Fruit fly (Drosophila melanogaster): ENCODE results near the gene Arr2.

Gene Arr2

DNA sequence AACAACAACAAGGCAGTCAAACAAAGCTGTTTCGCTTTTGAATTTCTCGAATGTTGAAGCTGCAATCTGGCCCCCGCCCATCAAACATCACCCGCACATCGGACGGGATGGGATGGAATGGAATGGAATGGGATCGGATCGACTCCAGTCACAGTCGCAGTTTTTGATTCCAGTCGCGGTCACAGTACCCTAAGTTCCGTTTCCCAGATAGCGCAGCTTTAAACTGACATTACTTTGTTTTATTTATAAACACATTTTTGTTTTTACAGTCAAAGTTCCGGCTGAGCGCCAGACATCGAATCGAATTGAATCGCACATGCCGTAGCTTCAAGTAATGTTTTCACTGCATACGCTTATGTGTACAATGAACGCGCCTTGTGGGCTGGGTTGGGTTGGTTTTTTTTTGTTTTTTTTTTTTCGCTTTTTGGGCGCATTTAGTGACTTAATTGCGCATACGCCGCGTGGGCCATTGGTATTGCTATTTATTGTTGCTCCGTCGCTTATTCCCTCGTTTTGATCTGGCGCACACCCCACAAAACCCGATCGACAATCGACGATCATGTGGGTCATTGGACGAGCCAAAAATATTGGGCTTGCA lies 40.1 kb upstream of the Arr2 start (continued):
- no peak for TF ChIP-seq crp (GFP tag; optimal IDR thresholded peaks at IDR 0.05)
- 0 out of 2 replicates have a peak, but pooled peaks have one; percentile 17 for TF ChIP-seq seq (GFP tag; IDR thresholded peaks at IDR 0.05)
- no peak for TF ChIP-seq CG1024 (GFP tag; IDR thresholded peaks at IDR 0.05)
- TF ChIP-seq croc (GFP tag; conservative IDR thresholded peaks at IDR 0.05): no peak
- peak; percentile 0 for TF ChIP-seq CG13894 (tag; optimal IDR thresholded peaks at IDR 0.05)
- peak; percentile 15 for TF ChIP-seq eyg (GFP tag; optimal IDR thresholded peaks at IDR 0.05)
- TF ChIP-seq ro (GFP tag; IDR thresholded peaks at IDR 0.05): no peak
- no peak for TF ChIP-seq pan (optimal IDR thresholded peaks at IDR 0.05)
- TF ChIP-seq pan (GFP tag; optimal IDR thresholded peaks at IDR 0.05 in 1 of 2, IDR thresholded peaks at IDR 0.05 in 1 of 2): peak in 1 of 2 experiments; percentile 24
- TF ChIP-seq kni (GFP tag; optimal IDR thresholded peaks at IDR 0.05): no peak
- peak; percentile 40; the same call in 1 of the 2 replicates for TF ChIP-seq CG32772 (GFP tag; IDR thresholded peaks at IDR 0.05)
- TF ChIP-seq chm (GFP tag; IDR thresholded peaks at IDR 0.05): 0 out of 2 replicates have a peak, but pooled peaks have one; percentile 32
- peak; percentile 40; the same call in 1 of the 2 replicates for TF ChIP-seq vvl (GFP tag; IDR thresholded peaks at IDR 0.05)
- no peak for TF ChIP-seq CG30020 (tag; optimal IDR thresholded peaks at IDR 0.05)
- no peak for TF ChIP-seq CG7963 (GFP tag; IDR thresholded peaks at IDR 0.05; ENCODE audit: partially characterized antibody)
- 0 out of 3 replicates have a peak, but pooled peaks have one; percentile 14 for TF ChIP-seq zfh1 (GFP tag; IDR thresholded peaks at IDR 0.05)
- TF ChIP-seq CG12236 (GFP tag; optimal IDR thresholded peaks at IDR 0.05): no peak
- TF ChIP-seq Atf6 (GFP tag; IDR thresholded peaks at IDR 0.05): peak; percentile 58
- TF ChIP-seq Dip3 (GFP tag; optimal IDR thresholded peaks at IDR 0.05): no peak
- no peak for TF ChIP-seq Nf-YA (GFP tag; IDR thresholded peaks at IDR 0.05)
- TF ChIP-seq CG3847 (GFP tag; IDR thresholded peaks at IDR 0.05): no peak
- 0 out of 3 replicates have a peak, but pooled peaks have one; percentile 15 for TF ChIP-seq row (GFP tag; IDR thresholded peaks at IDR 0.05)
- peak; percentile 5 for TF ChIP-seq nom (GFP tag; optimal IDR thresholded peaks at IDR 0.05)
- TF ChIP-seq sd (tag; optimal IDR thresholded peaks at IDR 0.05): peak; percentile 17
- TF ChIP-seq CG17568 (GFP tag; optimal IDR thresholded peaks at IDR 0.05): no peak
- no peak for TF ChIP-seq slou (GFP tag; optimal IDR thresholded peaks at IDR 0.05)
- no peak for TF ChIP-seq CG14667 (GFP tag; IDR thresholded peaks at IDR 0.05)
- TF ChIP-seq CG9609 (GFP tag; optimal IDR thresholded peaks at IDR 0.05): no peak
- peak; percentile 71 for TF ChIP-seq pfk (GFP tag; optimal IDR thresholded peaks at IDR 0.05)
- no peak for TF ChIP-seq CG7745 (tag; optimal IDR thresholded peaks at IDR 0.05)
- TF ChIP-seq NfI (GFP tag; optimal IDR thresholded peaks at IDR 0.05): no peak
- TF ChIP-seq h (optimal IDR thresholded peaks at IDR 0.05): no peak
- TF ChIP-seq YL-1 (GFP tag; optimal IDR thresholded peaks at IDR 0.05): no peak
- TF ChIP-seq Mrtf (GFP tag; IDR thresholded peaks at IDR 0.05): 0 out of 3 replicates have a peak, but pooled peaks have one; percentile 34
- TF ChIP-seq Elba2 (GFP tag; optimal IDR thresholded peaks at IDR 0.05): no peak
- TF ChIP-seq CG4854 (GFP tag; optimal IDR thresholded peaks at IDR 0.05): no peak
- TF ChIP-seq Neu2 (GFP tag; optimal IDR thresholded peaks at IDR 0.05; ENCODE audit: borderline replicate concordance): no peak
- TF ChIP-seq D19B (GFP tag; optimal IDR thresholded peaks at IDR 0.05): no peak
- TF ChIP-seq oc (tag; optimal IDR thresholded peaks at IDR 0.05): no peak
- TF ChIP-seq CG2875 (GFP tag; optimal IDR thresholded peaks at IDR 0.05): no peak
- no peak for TF ChIP-seq CG11398 (GFP tag; optimal IDR thresholded peaks at IDR 0.05)
- no peak for TF ChIP-seq chn (GFP tag; optimal IDR thresholded peaks at IDR 0.05)
- no peak for TF ChIP-seq ac (GFP tag; optimal IDR thresholded peaks at IDR 0.05)
- 0 out of 2 replicates have a peak, but pooled peaks have one; percentile 6 for TF ChIP-seq CG43689 (GFP tag; IDR thresholded peaks at IDR 0.05)
- TF ChIP-seq ranshi (GFP tag; IDR thresholded peaks at IDR 0.05): no peak
- no peak for TF ChIP-seq unc-4 (GFP tag; IDR thresholded peaks at IDR 0.05; ENCODE audit: partially characterized antibody)
- no peak for TF ChIP-seq hb (GFP tag; IDR thresholded peaks at IDR 0.05; ENCODE audit: partially characterized antibody)
- TF ChIP-seq vfl (GFP tag; optimal IDR thresholded peaks at IDR 0.05): no peak
- no peak for TF ChIP-seq Hand (GFP tag; optimal IDR thresholded peaks at IDR 0.05)
- peak; percentile 32; the same call in 1 of the 2 replicates for TF ChIP-seq CG7372 (GFP tag; IDR thresholded peaks at IDR 0.05)

Data from whole organism, embryonic.